Fruit fly (Drosophila melanogaster) whole organism, embryonic: ENCODE results near the gene CG5639.

Experiments
- CG10654 ChIP-seq: fragments of 200-800 bp; sonication (Bioruptor generic); optimal IDR thresholded peaks from 2 replicates; lab custom pipeline; 2016; ENCODE audit warnings: missing biosample characterization, missing genetic modification characterization
- CG11398 ChIP-seq: fragments of 200-800 bp; sonication (Bioruptor generic); optimal IDR thresholded peaks from 2 replicates; lab custom pipeline; 2016; ENCODE audit warnings: missing biosample characterization, missing genetic modification characterization
- CG12104 ChIP-seq: fragments of 200-800 bp; sonication (Bioruptor generic); optimal IDR thresholded peaks from 3 replicates; lab custom pipeline; 2016; ENCODE audit warnings: missing biosample characterization, missing genetic modification characterization
- CG14441 ChIP-seq: fragments of 200-800 bp; sonication (Bioruptor generic); IDR thresholded peaks from 2 replicates; pipeline ENCODE4 v1.3.6; 2022; ENCODE audit warnings: missing biosample characterization, missing genetic modification characterization
- CG16863 ChIP-seq: fragments of 200-800 bp; sonication (Bioruptor generic); optimal IDR thresholded peaks from 3 replicates; lab custom pipeline; 2016; ENCODE audit warnings: missing biosample characterization, missing genetic modification characterization
- CG2120 ChIP-seq: fragments of 200-800 bp; sonication (Bioruptor generic); optimal IDR thresholded peaks from 3 replicates; lab custom pipeline; 2016; ENCODE audit warnings: missing biosample characterization, missing genetic modification characterization
- CG3065 ChIP-seq: fragments of 200-800 bp; sonication (Bioruptor generic); optimal IDR thresholded peaks from 2 replicates; lab custom pipeline; 2016; ENCODE audit warnings: missing biosample characterization, missing genetic modification characterization
- CG34224 ChIP-seq: fragments of 200-800 bp; sonication (Bioruptor generic); IDR thresholded peaks from 3 replicates; pipeline ENCODE4 v1.3.6; 2022; ENCODE audit warnings: missing biosample characterization, missing genetic modification characterization; ENCODE audit not compliant: partially characterized antibody
- CG4820 ChIP-seq: fragments of 200-800 bp; sonication (Bioruptor generic); optimal IDR thresholded peaks from 3 replicates; lab custom pipeline; 2016; ENCODE audit warnings: missing biosample characterization, missing genetic modification characterization
- CG6272 ChIP-seq: fragments of 200-800 bp; sonication (Bioruptor generic); IDR thresholded peaks from 2 replicates; pipeline ENCODE4 v1.3.6; 2022; ENCODE audit warnings: missing biosample characterization, missing genetic modification characterization
- CG6654 ChIP-seq: fragments of 200-800 bp; sonication (Bioruptor generic); optimal IDR thresholded peaks from 2 replicates; lab custom pipeline; 2017; ENCODE audit warnings: missing biosample characterization, mild to moderate bottlenecking, missing genetic modification characterization
- CG6765 ChIP-seq: fragments of 200-800 bp; sonication (Bioruptor generic); optimal IDR thresholded peaks from 3 replicates; lab custom pipeline; 2017; ENCODE audit warnings: missing biosample characterization, mild to moderate bottlenecking, missing genetic modification characterization
- CG6813 ChIP-seq: fragments of 200-800 bp; sonication (Bioruptor generic); optimal IDR thresholded peaks from 2 replicates; lab custom pipeline; 2017; ENCODE audit warnings: missing biosample characterization, missing genetic modification characterization, mild to moderate bottlenecking, moderate library complexity, missing genetic modification reagents
- CG7839 ChIP-seq: fragments of 200-800 bp; sonication (Bioruptor generic); optimal IDR thresholded peaks from 3 replicates; lab custom pipeline; 2018; ENCODE audit warnings: missing biosample characterization, mild to moderate bottlenecking, missing genetic modification characterization, moderate library complexity
- CG8765 ChIP-seq: fragments of 200-800 bp; sonication (Bioruptor generic); IDR thresholded peaks from 2 replicates; pipeline ENCODE4 v1.3.6; 2022; ENCODE audit warnings: missing biosample characterization, missing genetic modification characterization
- CG9817 ChIP-seq: fragments of 200-800 bp; sonication (Bioruptor generic); optimal IDR thresholded peaks from 2 replicates; lab custom pipeline; 2018; ENCODE audit warnings: missing biosample characterization, mild to moderate bottlenecking, missing genetic modification characterization, moderate library complexity
- CkIIα-i1 ChIP-seq: fragments of 200-800 bp; sonication (Bioruptor generic); IDR thresholded peaks from 2 replicates; pipeline ENCODE4 v1.3.6; 2022; ENCODE audit warnings: missing biosample characterization, missing genetic modification characterization
- CrebB ChIP-seq: fragments of 200-800 bp; sonication (Bioruptor generic); optimal IDR thresholded peaks from 3 replicates; lab custom pipeline; 2018; ENCODE audit warnings: missing biosample characterization, mild to moderate bottlenecking, missing genetic modification characterization
- D ChIP-seq, 2 experiments: fragments of 200-800 bp in 1 of 2; fragments of >200 bp in 1 of 2; sonication (Bioruptor generic) in 1 of 2; optimal IDR thresholded peaks; 2 replicates in 1 of 2; 3 replicates in 1 of 2; lab custom pipeline; 2017; ENCODE audit warnings: mild to moderate bottlenecking in 1 of 2, missing biosample characterization in 1 of 2, missing genetic modification characterization in 1 of 2, missing genetic modification reagents in 1 of 2
- Dek ChIP-seq: fragments of 200-800 bp; sonication (Bioruptor generic); optimal IDR thresholded peaks from 3 replicates; lab custom pipeline; 2019; ENCODE audit warnings: missing biosample characterization, mild to moderate bottlenecking, missing genetic modification characterization, moderate library complexity
- E2f2 ChIP-seq: fragments of 200-800 bp; sonication (Bioruptor generic); IDR thresholded peaks from 2 replicates; pipeline ENCODE4 v1.3.6; 2022; ENCODE audit warnings: missing biosample characterization, missing genetic modification characterization
- Fer2 ChIP-seq: fragments of 200-800 bp; sonication (Bioruptor generic); optimal IDR thresholded peaks from 2 replicates; lab custom pipeline; 2018; ENCODE audit warnings: missing biosample characterization, mild to moderate bottlenecking, missing genetic modification characterization, moderate library complexity
- MBD-R2 ChIP-seq: fragments of 200-800 bp; sonication (Bioruptor generic); IDR thresholded peaks from 2 replicates; pipeline ENCODE4 v1.3.6; 2022; ENCODE audit warnings: missing biosample characterization, missing genetic modification characterization
- Meics ChIP-seq: fragments of 200-800 bp; sonication (Bioruptor generic); optimal IDR thresholded peaks from 2 replicates; lab custom pipeline; 2017; ENCODE audit warnings: missing biosample characterization, mild to moderate bottlenecking, missing genetic modification characterization
- Sox100B ChIP-seq: fragments of 200-800 bp; sonication (Bioruptor generic); optimal IDR thresholded peaks from 3 replicates; lab custom pipeline; 2018; ENCODE audit warnings: missing biosample characterization, mild to moderate bottlenecking, missing genetic modification characterization
- Ssrp ChIP-seq: fragments of 200-800 bp; sonication (Bioruptor generic); optimal IDR thresholded peaks from 2 replicates; lab custom pipeline; 2018; ENCODE audit warnings: missing biosample characterization, mild to moderate bottlenecking, missing genetic modification characterization, moderate library complexity
- ab ChIP-seq: fragments of 200-800 bp; sonication (Bioruptor generic); optimal IDR thresholded peaks from 2 replicates; lab custom pipeline; 2016; ENCODE audit warnings: missing biosample characterization, missing genetic modification characterization
- az2 ChIP-seq: fragments of 200-800 bp; sonication (Bioruptor generic); optimal IDR thresholded peaks from 3 replicates; lab custom pipeline; 2016; ENCODE audit warnings: missing biosample characterization, missing genetic modification characterization
- btn ChIP-seq: fragments of 200-800 bp; sonication (Bioruptor generic); optimal IDR thresholded peaks from 2 replicates; lab custom pipeline; 2016; ENCODE audit warnings: missing biosample characterization, missing genetic modification characterization
- cad ChIP-seq: fragments of >200 bp; optimal IDR thresholded peaks from 2 replicates; lab custom pipeline; 2017; ENCODE audit warnings: missing biosample characterization, missing genetic modification characterization
- crc ChIP-seq: fragments of 200-800 bp; sonication (Bioruptor generic); optimal IDR thresholded peaks from 2 replicates; lab custom pipeline; 2016; ENCODE audit warnings: missing biosample characterization, missing genetic modification characterization
- danr ChIP-seq: fragments of 200-800 bp; sonication (Bioruptor generic); IDR thresholded peaks from 2 replicates; pipeline ENCODE4 v1.3.6; 2022; ENCODE audit warnings: missing biosample characterization, missing genetic modification characterization
- ewg ChIP-seq: fragments of 200-800 bp; sonication (Bioruptor generic); optimal IDR thresholded peaks from 3 replicates; lab custom pipeline; 2017; ENCODE audit warnings: mild to moderate bottlenecking, missing biosample characterization, missing genetic modification reagents, missing genetic modification characterization
- gce ChIP-seq: fragments of 200-800 bp; sonication (Bioruptor generic); IDR thresholded peaks from 3 replicates; pipeline ENCODE4 v1.3.6; 2022; ENCODE audit warnings: missing biosample characterization, missing genetic modification characterization
- grn ChIP-seq: fragments of 200-800 bp; sonication (Bioruptor generic); optimal IDR thresholded peaks from 3 replicates; lab custom pipeline; 2017; ENCODE audit warnings: missing biosample characterization, missing genetic modification characterization
- jigr1 ChIP-seq: fragments of 200-800 bp; sonication (Bioruptor generic); IDR thresholded peaks from 3 replicates; pipeline ENCODE4 v1.3.6; 2022; ENCODE audit warnings: missing biosample characterization, missing genetic modification characterization
- kay ChIP-seq: fragments of 200-800 bp; sonication (Bioruptor generic); optimal IDR thresholded peaks from 2 replicates; lab custom pipeline; 2016; ENCODE audit warnings: missing biosample characterization, missing genetic modification characterization
- klu ChIP-seq: fragments of 200-800 bp; sonication (Bioruptor generic); IDR thresholded peaks from 2 replicates; pipeline ENCODE4 v1.3.6; 2022; ENCODE audit warnings: missing biosample characterization, missing genetic modification characterization
- nmo ChIP-seq: fragments of 200-800 bp; sonication (Bioruptor generic); optimal IDR thresholded peaks from 2 replicates; lab custom pipeline; 2018; ENCODE audit warnings: missing biosample characterization, mild to moderate bottlenecking, missing genetic modification characterization, moderate library complexity
- nom ChIP-seq: fragments of 200-800 bp; sonication (Bioruptor generic); optimal IDR thresholded peaks from 2 replicates; lab custom pipeline; 2017; ENCODE audit warnings: missing biosample characterization, missing genetic modification characterization, mild to moderate bottlenecking, moderate library complexity, missing genetic modification reagents
- pfk ChIP-seq: fragments of 200-800 bp; sonication (Bioruptor generic); optimal IDR thresholded peaks from 2 replicates; lab custom pipeline; 2018; ENCODE audit warnings: missing biosample characterization, mild to moderate bottlenecking, missing genetic modification characterization, moderate library complexity
- prd ChIP-seq, 3 experiments: fragments of >200 bp in 2 of 3; fragments of 200-800 bp in 1 of 3; sonication (Bioruptor generic) in 1 of 3; optimal IDR thresholded peaks in 2 of 3; IDR thresholded peaks in 1 of 3; 2 replicates in 2 of 3; 3 replicates in 1 of 3; pipeline versions ENCODE4 v1.3.6 to Lab custom; 2017 to 2022; ENCODE audit warnings: missing biosample characterization in 1 of 3, missing genetic modification characterization in 1 of 3
- ro ChIP-seq: fragments of 200-800 bp; sonication (Bioruptor generic); IDR thresholded peaks from 2 replicates; pipeline ENCODE4 v1.3.6; 2022; ENCODE audit warnings: missing biosample characterization, missing genetic modification characterization
- sc ChIP-seq, 3 experiments: fragments of >200 bp in 2 of 3; fragments of 200-800 bp in 1 of 3; sonication (Bioruptor generic) in 1 of 3; optimal IDR thresholded peaks; 2 replicates in 2 of 3; 3 replicates in 1 of 3; lab custom pipeline; 2017; ENCODE audit warnings: mild to moderate bottlenecking in 1 of 3, missing biosample characterization in 1 of 3, missing genetic modification characterization in 1 of 3, missing genetic modification reagents in 1 of 3
- stc ChIP-seq: fragments of 200-800 bp; sonication (Bioruptor generic); IDR thresholded peaks from 2 replicates; pipeline ENCODE4 v1.3.6; 2022; ENCODE audit warnings: missing biosample characterization, missing genetic modification characterization
- tgo ChIP-seq: fragments of 200-800 bp; sonication (Bioruptor generic); IDR thresholded peaks from 3 replicates; pipeline ENCODE4 v1.3.6; 2022; ENCODE audit warnings: missing biosample characterization, missing genetic modification characterization
- tio ChIP-seq: fragments of 200-800 bp; sonication (Bioruptor generic); optimal IDR thresholded peaks from 2 replicates; lab custom pipeline; 2017; ENCODE audit warnings: missing biosample characterization, missing genetic modification characterization, inconsistent platforms
- trem ChIP-seq: fragments of 200-800 bp; optimal IDR thresholded peaks from 3 replicates; lab custom pipeline; 2019; ENCODE audit warnings: missing biosample characterization, mild to moderate bottlenecking, missing genetic modification characterization, moderate library complexity
- twi ChIP-seq: fragments of 200-800 bp; optimal IDR thresholded peaks from 2 replicates; lab custom pipeline; 2019; ENCODE audit warnings: missing biosample characterization, mild to moderate bottlenecking, missing genetic modification characterization, moderate library complexity

Gene CG5639

dm6 chr3R:27569706-27570105 is 26.2 kb downstream of the CG5639 start (continued):
- TF ChIP-seq CG6272 (GFP tag; lab: Robert Waterston, UW) = peak; percentile 65; the same call in 1 of the 2 replicates
- peak; percentile 77 for TF ChIP-seq ro
- peak; percentile 44 for TF ChIP-seq CG6654 (GFP tag; lab: Kevin White, UChicago)
- TF ChIP-seq CkIIα-i1 (GFP tag; lab: Robert Waterston, UW) = peak; percentile 68
- no peak for TF ChIP-seq ab
- peak; percentile 88 for TF ChIP-seq crc (GFP tag; lab: Kevin White, UChicago)
- TF ChIP-seq klu = peak; percentile 87
- TF ChIP-seq sc (optimal IDR thresholded peaks at IDR 0.05; lab: Kevin White, UChicago) = no peak
- no peak for TF ChIP-seq sc (GFP tag; optimal IDR thresholded peaks at IDR 0.05; lab: Kevin White, UChicago)
- no peak for TF ChIP-seq prd (optimal IDR thresholded peaks at IDR 0.05; lab: Kevin White, UChicago)
- peak; percentile 91 for TF ChIP-seq prd (GFP tag; IDR thresholded peaks at IDR 0.05; lab: Robert Waterston, UW)
- TF ChIP-seq CG16863 = peak; percentile 77
- TF ChIP-seq D (optimal IDR thresholded peaks at IDR 0.05; lab: Kevin White, UChicago) = no peak
- TF ChIP-seq D (GFP tag; optimal IDR thresholded peaks at IDR 0.05; lab: Kevin White, UChicago) = peak; percentile 68
- peak; percentile 86 for TF ChIP-seq CG2120 (GFP tag; lab: Kevin White, UChicago)
- peak; percentile 86 for TF ChIP-seq CG4820 (GFP tag; lab: Kevin White, UChicago)
- peak; percentile 67 for TF ChIP-seq CG6765 (GFP tag; lab: Kevin White, UChicago)
- peak; percentile 82 for TF ChIP-seq CG12104 (GFP tag; lab: Kevin White, UChicago)
- no peak for TF ChIP-seq pfk
- TF ChIP-seq trem (tag; lab: Kevin White, UChicago) = peak; percentile 53
- no peak for TF ChIP-seq CG3065 (GFP tag; lab: Kevin White, UChicago)
- TF ChIP-seq twi (tag; lab: Kevin White, UChicago) = no peak
- TF ChIP-seq CG7839 = peak; percentile 93
- peak; percentile 30 for TF ChIP-seq grn
- TF ChIP-seq gce = peak; percentile 70; the same call in 1 of the 3 replicates
- TF ChIP-seq CG11398 (GFP tag; lab: Kevin White, UChicago) = peak; percentile 55
- peak; percentile 71 for TF ChIP-seq Dek (tag; lab: Kevin White, UChicago)
- TF ChIP-seq tgo (GFP tag; lab: Robert Waterston, UW) = peak; percentile 90
- peak; percentile 88 for TF ChIP-seq CG6813 (GFP tag; lab: Kevin White, UChicago)
- peak; percentile 88 for TF ChIP-seq danr
- no peak for TF ChIP-seq CG8765
- peak; percentile 90 for TF ChIP-seq btn
- peak; percentile 28 for TF ChIP-seq nom (GFP tag; lab: Kevin White, UChicago)
- TF ChIP-seq Meics (GFP tag; lab: Kevin White, UChicago) = peak; percentile 92
- peak; percentile 76 for TF ChIP-seq Fer2 (tag; lab: Kevin White, UChicago)
- TF ChIP-seq CG10654 (GFP tag; lab: Kevin White, UChicago) = peak; percentile 86
- TF ChIP-seq CG14441 (GFP tag; lab: Robert Waterston, UW) = peak; percentile 89
- TF ChIP-seq cad (GFP tag; lab: Kevin White, UChicago) = no peak
- peak; percentile 56 for TF ChIP-seq Ssrp (tag; lab: Kevin White, UChicago)
- peak; percentile 85 for TF ChIP-seq Sox100B (GFP tag; lab: Kevin White, UChicago)
- TF ChIP-seq CG34224 = no peak
- TF ChIP-seq az2 (GFP tag; lab: Kevin White, UChicago) = peak; percentile 69
- peak; percentile 82 for TF ChIP-seq stc (GFP tag; lab: Robert Waterston, UW)
- TF ChIP-seq E2f2 (GFP tag; lab: Robert Waterston, UW) = peak; percentile 59; the same call in 1 of the 2 replicates
- peak; percentile 88 for TF ChIP-seq nmo (GFP tag; lab: Kevin White, UChicago)
- TF ChIP-seq jigr1 = peak; percentile 65; the same call in 2 of the 3 replicates
- peak; percentile 69 for TF ChIP-seq CG9817 (tag; lab: Kevin White, UChicago)
- TF ChIP-seq tio (GFP tag; lab: Kevin White, UChicago) = peak; percentile 54
- TF ChIP-seq kay (GFP tag; lab: Kevin White, UChicago) = peak; percentile 83
- peak; percentile 49 for TF ChIP-seq ewg (GFP tag; lab: Kevin White, UChicago)
- peak; percentile 25 for TF ChIP-seq CrebB (tag; lab: Kevin White, UChicago)
- TF ChIP-seq MBD-R2 (GFP tag; lab: Robert Waterston, UW) = peak; percentile 79
